Fruit fly (Drosophila melanogaster) whole organism, embryonic: Measurements from ENCODE around the gene CG3251.

Source experiments
- CG17802 ChIP-seq: fragments of 200-800 bp; sonication (Bioruptor generic); optimal IDR thresholded peaks from 2 replicates; lab custom pipeline; 2018; ENCODE audit warnings: missing biosample characterization, mild to moderate bottlenecking, missing genetic modification characterization, moderate library complexity
- ems ChIP-seq: fragments of 200-800 bp; sonication (Bioruptor generic); optimal IDR thresholded peaks from 3 replicates; lab custom pipeline; 2016; ENCODE audit warnings: missing biosample characterization, missing genetic modification characterization
- mirr ChIP-seq: fragments of 200-800 bp; sonication (Bioruptor generic); optimal IDR thresholded peaks from 3 replicates; lab custom pipeline; 2018; ENCODE audit warnings: missing biosample characterization, mild to moderate bottlenecking, missing genetic modification characterization
- nerfin-1 ChIP-seq: fragments of 200-800 bp; sonication (Bioruptor generic); optimal IDR thresholded peaks from 3 replicates; lab custom pipeline; 2019; ENCODE audit warnings: missing biosample characterization, mild to moderate bottlenecking, missing genetic modification characterization, moderate library complexity
- tap ChIP-seq: fragments of 200-800 bp; optimal IDR thresholded peaks from 3 replicates; lab custom pipeline; 2019; ENCODE audit warnings: missing biosample characterization, mild to moderate bottlenecking, missing genetic modification characterization, moderate library complexity

dm6 chr2L:4642672-4643071 lies 47.8 kb downstream of the CG3251 start, which contains the start of gene CG15635:
- TF ChIP-seq tap (tag; lab: Kevin White, UChicago) (no peak), CG17802 (no peak), mirr (GFP tag; lab: Kevin White, UChicago) (no peak), nerfin-1 (no peak), ems (GFP tag; lab: Kevin White, UChicago) (no peak)
